Fruit fly (Drosophila melanogaster): Measurements from ENCODE around the gene salt.

salt gene

dm6 chr3R:31758587-31759167 is 4.2 kb upstream of the salt start, which contains the start of gene CG2187 (continued):
- TF ChIP-seq CG6813 (GFP tag; optimal IDR thresholded peaks at IDR 0.05) = peak; percentile 39
- peak; percentile 17 for TF ChIP-seq Hmr (GFP tag; optimal IDR thresholded peaks at IDR 0.05)
- no peak for TF ChIP-seq CG8359 (GFP tag; optimal IDR thresholded peaks at IDR 0.05; ENCODE audit: borderline replicate concordance)
- TF ChIP-seq BtbVII (GFP tag; optimal IDR thresholded peaks at IDR 0.05) = peak; percentile 32
- peak; percentile 0 for TF ChIP-seq mirr (GFP tag; optimal IDR thresholded peaks at IDR 0.05)
- TF ChIP-seq CG10565 (GFP tag; optimal IDR thresholded peaks at IDR 0.05) = no peak
- TF ChIP-seq PHDP (tag; optimal IDR thresholded peaks at IDR 0.05) = no peak
- TF ChIP-seq Bgb (GFP tag; IDR thresholded peaks at IDR 0.05; ENCODE audit: partially characterized antibody) = no peak
- peak; percentile 18; the same call in 1 of the 3 replicates for TF ChIP-seq Dbx (GFP tag; IDR thresholded peaks at IDR 0.05)
- no peak for TF ChIP-seq eyg (GFP tag; optimal IDR thresholded peaks at IDR 0.05)
- peak; percentile 20; the same call in 1 of the 2 replicates for TF ChIP-seq CG17328 (GFP tag; IDR thresholded peaks at IDR 0.05)
- TF ChIP-seq CG6689 (GFP tag; IDR thresholded peaks at IDR 0.05) = no peak
- peak; percentile 37 for TF ChIP-seq schlank (tag; optimal IDR thresholded peaks at IDR 0.05)
- TF ChIP-seq MESR4 (GFP tag; optimal IDR thresholded peaks at IDR 0.05) = no peak
- no peak for TF ChIP-seq bigmax (GFP tag; optimal IDR thresholded peaks at IDR 0.05)
- TF ChIP-seq disco-r (GFP tag; optimal IDR thresholded peaks at IDR 0.05) = no peak
- no peak for TF ChIP-seq D (optimal IDR thresholded peaks at IDR 0.05)
- TF ChIP-seq D (GFP tag; optimal IDR thresholded peaks at IDR 0.05) = no peak
- no peak for TF ChIP-seq mld (GFP tag; IDR thresholded peaks at IDR 0.05; ENCODE audit: partially characterized antibody)
- no peak for TF ChIP-seq Scr (GFP tag; IDR thresholded peaks at IDR 0.05; ENCODE audit: partially characterized antibody)
- TF ChIP-seq HmgZ (tag; optimal IDR thresholded peaks at IDR 0.05) = no peak
- TF ChIP-seq Poxn (GFP tag; IDR thresholded peaks at IDR 0.05) = no peak
- no peak for TF ChIP-seq CG1792 (GFP tag; optimal IDR thresholded peaks at IDR 0.05)
- no peak for TF ChIP-seq Ada2b (GFP tag; IDR thresholded peaks at IDR 0.05)
- TF ChIP-seq maf-S (GFP tag; optimal IDR thresholded peaks at IDR 0.05) = no peak
- peak in 1 of 2 experiments; percentile 35 for TF ChIP-seq Pdp1 (GFP tag; optimal IDR thresholded peaks at IDR 0.05)
- TF ChIP-seq CG13894 (tag; optimal IDR thresholded peaks at IDR 0.05) = no peak
- TF ChIP-seq CG6272 (GFP tag; IDR thresholded peaks at IDR 0.05) = no peak
- TF ChIP-seq tna (GFP tag; IDR thresholded peaks at IDR 0.05; ENCODE audit: partially characterized antibody) = no peak
- no peak for TF ChIP-seq gce (GFP tag; IDR thresholded peaks at IDR 0.05)
- peak; percentile 3 for TF ChIP-seq CG4707 (GFP tag; optimal IDR thresholded peaks at IDR 0.05)
- no peak for TF ChIP-seq gcm (GFP tag; optimal IDR thresholded peaks at IDR 0.05)
- no peak for TF ChIP-seq CG12769 (tag; optimal IDR thresholded peaks at IDR 0.05)
- peak; percentile 12 for TF ChIP-seq CG12104 (GFP tag; optimal IDR thresholded peaks at IDR 0.05)
- no peak for TF ChIP-seq CG8944 (GFP tag; optimal IDR thresholded peaks at IDR 0.05)
- peak; percentile 11 for TF ChIP-seq HHEX (GFP tag; optimal IDR thresholded peaks at IDR 0.05)
- no peak for TF ChIP-seq Dp (GFP tag; optimal IDR thresholded peaks at IDR 0.05)
- TF ChIP-seq zfh2 (GFP tag; optimal IDR thresholded peaks at IDR 0.05) = no peak
- no peak for TF ChIP-seq sisA (GFP tag; IDR thresholded peaks at IDR 0.05)
- peak; percentile 0 for TF ChIP-seq CG14710 (tag; optimal IDR thresholded peaks at IDR 0.05)
- no peak for TF ChIP-seq Antp (GFP tag; optimal IDR thresholded peaks at IDR 0.05)
- TF ChIP-seq emc (GFP tag; optimal IDR thresholded peaks at IDR 0.05) = no peak
- no peak for TF ChIP-seq slbo (GFP tag; IDR thresholded peaks at IDR 0.05)
- TF ChIP-seq sens-2 (GFP tag; IDR thresholded peaks at IDR 0.05) = no peak
- TF ChIP-seq lmd (GFP tag; IDR thresholded peaks at IDR 0.05) = no peak
- no peak for TF ChIP-seq p53 (GFP tag; optimal IDR thresholded peaks at IDR 0.05)
- no peak for TF ChIP-seq Bdp1 (GFP tag; optimal IDR thresholded peaks at IDR 0.05)
- no peak for TF ChIP-seq Dref (GFP tag; IDR thresholded peaks at IDR 0.05)
- no peak for TF ChIP-seq slp2 (GFP tag; optimal IDR thresholded peaks at IDR 0.05)
- TF ChIP-seq CG12942 (GFP tag; optimal IDR thresholded peaks at IDR 0.05) = no peak
- TF ChIP-seq dmrt11E (tag; optimal IDR thresholded peaks at IDR 0.05) = no peak

Measured in whole organism, embryonic.